Fruit fly (Drosophila melanogaster) whole organism: Measurements from ENCODE around the gene Shc.
A peak's percentile ranks its signal among the peaks of the same experiment; 100 is the strongest.

Source experiments
- CG8478 ChIP-seq: fragments of >200 bp; optimal IDR thresholded peaks from 2 replicates; lab custom pipeline; 2018; ENCODE audit warnings: inconsistent platforms
- Dll ChIP-seq: fragments of >200 bp; optimal IDR thresholded peaks from 2 replicates; lab custom pipeline; 2017
- EcR ChIP-seq, 2 experiments: fragments of >200 bp; optimal IDR thresholded peaks; 2 replicates each; lab custom pipeline; 2017; ENCODE audit warnings: missing biosample characterization in 2 of 2, missing genetic modification characterization in 2 of 2, missing genetic modification reagents in 2 of 2
- pan ChIP-seq: fragments of >200 bp; optimal IDR thresholded peaks from 2 replicates; lab custom pipeline; 2017
- psq ChIP-seq: fragments of >200 bp; optimal IDR thresholded peaks from 2 replicates; lab custom pipeline; 2017
- usp ChIP-seq: fragments of >200 bp; optimal IDR thresholded peaks from 2 replicates; lab custom pipeline; 2017; ENCODE audit warnings: missing biosample characterization, missing genetic modification characterization, mixed read lengths

Gene Shc

dm6 chr3L:9465652-9466244, 38.9 kb downstream of the Shc start:
- TF ChIP-seq psq (lab: Kevin White, UChicago) = no peak
- TF ChIP-seq EcR (GFP tag; optimal IDR thresholded peaks at IDR 0.05; lab: Kevin White, UChicago) = no peak
- TF ChIP-seq pan = no peak
- no peak for TF ChIP-seq usp (GFP tag; lab: Kevin White, UChicago)

- TF ChIP-seq usp (GFP tag; lab: Kevin White, UChicago) (no peak), EcR (GFP tag; optimal IDR thresholded peaks at IDR 0.05; lab: Kevin White, UChicago) (no peak), psq (lab: Kevin White, UChicago) (no peak), Dll (no peak), pan (no peak), CG8478 (lab: Kevin White, UChicago) (no peak)
Observed at dm6 chr3L:9466595-9466994, 39.8 kb downstream of the Shc start.

dm6 chr3L:9467267-9467666, 40.5 kb downstream of the Shc start:
- TF ChIP-seq pan (no peak), Dll (no peak), EcR (GFP tag; optimal IDR thresholded peaks at IDR 0.05; lab: Kevin White, UChicago) (no peak), psq (lab: Kevin White, UChicago) (no peak), usp (GFP tag; lab: Kevin White, UChicago) (no peak), CG8478 (lab: Kevin White, UChicago) (no peak)

- TF ChIP-seq pan (no peak), psq (lab: Kevin White, UChicago) (no peak)
Observed at dm6 chr3L:9467763-9468206, 41.0 kb downstream of the Shc start.

dm6 chr3L:9468261-9468890, 41.6 kb downstream of the Shc start:
- TF ChIP-seq pan (peak; percentile 68), Dll (no peak)

- TF ChIP-seq CG8478 (lab: Kevin White, UChicago) = no peak
- no peak for TF ChIP-seq Dll
- no peak for TF ChIP-seq psq (lab: Kevin White, UChicago)
- no peak for TF ChIP-seq pan
- TF ChIP-seq usp (GFP tag; lab: Kevin White, UChicago) = no peak
- no peak for TF ChIP-seq EcR (GFP tag; optimal IDR thresholded peaks at IDR 0.05; lab: Kevin White, UChicago)
Observed at dm6 chr3L:9469079-9469478, 42.3 kb downstream of the Shc start.

dm6 chr3L:9471151-9471903, 44.5 kb downstream of the Shc start:
- TF ChIP-seq Dll (no peak), pan (no peak), usp (GFP tag; lab: Kevin White, UChicago) (no peak)

dm6 chr3L:9476829-9477228, 50.0 kb downstream of the Shc start, which contains the start of the genes Uch-L5 and Jarid2:
Gene Uch-L5 (minus strand): TSS chr3L:9476965.
Gene Jarid2 (plus strand): TSS chr3L:9477038.
- TF ChIP-seq CG8478 (lab: Kevin White, UChicago) (no peak), usp (GFP tag; lab: Kevin White, UChicago) (no peak), pan (no peak), psq (lab: Kevin White, UChicago) (no peak), Dll (no peak), EcR (GFP tag; optimal IDR thresholded peaks at IDR 0.05; lab: Kevin White, UChicago) (no peak)
